Fruit fly (Drosophila melanogaster): ENCODE results near the gene HP1e.

DNA sequence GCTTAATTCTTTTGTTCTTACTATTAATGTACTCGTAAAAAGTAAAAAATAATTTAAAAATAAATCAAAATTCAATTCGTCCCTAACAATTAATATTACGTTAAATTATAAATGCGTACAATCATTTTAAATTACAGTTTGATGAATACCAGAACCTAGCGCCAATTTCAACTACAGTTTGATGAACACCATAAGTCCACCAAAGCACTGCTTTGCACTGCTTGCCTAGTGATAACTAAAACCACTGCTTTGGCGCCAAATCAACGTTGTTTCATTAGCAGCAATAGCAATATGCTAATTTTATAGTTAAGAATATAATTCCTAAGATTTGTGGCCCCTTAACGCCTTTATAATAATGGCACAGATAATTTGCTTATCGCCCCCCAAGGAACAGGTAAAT, 7.2 kb downstream of the HP1e start:
- peak; percentile 12 to 71 for TF ChIP-seq CTCF (optimal IDR thresholded peaks at IDR 0.05)
- no peak for TF ChIP-seq CG8478 (optimal IDR thresholded peaks at IDR 0.05)

Measured in S2 (cell line).